Fruit fly (Drosophila melanogaster) whole organism, pupa: ENCODE measurements around the gene CG44005.
A peak's percentile ranks its signal among the peaks of the same experiment; 100 is the strongest.

Experiments used
- CG10348 ChIP-seq: fragments of 200-800 bp; sonication (Bioruptor generic); IDR thresholded peaks from 2 replicates; pipeline ENCODE4 v1.3.6; 2022; ENCODE audit warnings: missing biosample characterization, missing genetic modification characterization
- CG12605 ChIP-seq: fragments of 200-800 bp; sonication (Bioruptor generic); IDR thresholded peaks from 2 replicates; pipeline ENCODE4 v1.3.6; 2022; ENCODE audit warnings: missing biosample characterization, missing genetic modification characterization
- CG13204 ChIP-seq: fragments of 200-800 bp; sonication (Bioruptor generic); optimal IDR thresholded peaks from 2 replicates; lab custom pipeline; 2018; ENCODE audit warnings: missing biosample characterization, mild to moderate bottlenecking, missing genetic modification characterization, moderate library complexity
- CG17806 ChIP-seq: fragments of 200-800 bp; sonication (Bioruptor generic); optimal IDR thresholded peaks from 2 replicates; lab custom pipeline; 2018; ENCODE audit warnings: missing biosample characterization, mild to moderate bottlenecking, missing genetic modification characterization, moderate library complexity
- CG32121 ChIP-seq: fragments of 200-800 bp; sonication (Bioruptor generic); IDR thresholded peaks from 2 replicates; pipeline ENCODE4 v1.3.6; 2022; ENCODE audit warnings: missing biosample characterization, missing genetic modification characterization
- CG34367 ChIP-seq: fragments of 200-800 bp; sonication (Bioruptor generic); optimal IDR thresholded peaks from 2 replicates; lab custom pipeline; 2018; ENCODE audit warnings: missing biosample characterization, mild to moderate bottlenecking, missing genetic modification characterization
- CG4496 ChIP-seq: fragments of 200-800 bp; sonication (Bioruptor generic); IDR thresholded peaks from 3 replicates; pipeline ENCODE4 v1.3.6; 2022; ENCODE audit warnings: missing biosample characterization, missing genetic modification characterization
- CG8159 ChIP-seq: fragments of 200-800 bp; sonication (Bioruptor generic); optimal IDR thresholded peaks from 3 replicates; lab custom pipeline; 2018; ENCODE audit warnings: missing biosample characterization, mild to moderate bottlenecking, missing genetic modification characterization, moderate library complexity
- CG8301 ChIP-seq: fragments of 200-800 bp; sonication (Bioruptor generic); optimal IDR thresholded peaks from 2 replicates; lab custom pipeline; 2018; ENCODE audit warnings: missing biosample characterization, mild to moderate bottlenecking, missing genetic modification characterization
- EcR ChIP-seq: fragments of 200-800 bp; sonication (Bioruptor generic); optimal IDR thresholded peaks from 3 replicates; lab custom pipeline; 2019; ENCODE audit warnings: missing biosample characterization, missing genetic modification characterization, mild to moderate bottlenecking, moderate library complexity, missing genetic modification reagents
- Pif1A ChIP-seq: fragments of 200-800 bp; sonication (Bioruptor generic); optimal IDR thresholded peaks from 3 replicates; lab custom pipeline; 2016; ENCODE audit warnings: missing biosample characterization, missing genetic modification characterization
- Pif1B ChIP-seq: fragments of 200-800 bp; sonication (Bioruptor generic); optimal IDR thresholded peaks from 3 replicates; lab custom pipeline; 2016; ENCODE audit warnings: missing biosample characterization, missing genetic modification characterization
- Snoo ChIP-seq: fragments of 200-800 bp; sonication (Bioruptor generic); optimal IDR thresholded peaks from 3 replicates; lab custom pipeline; 2017; ENCODE audit warnings: missing biosample characterization, mild to moderate bottlenecking, missing genetic modification characterization, inconsistent platforms
- rn ChIP-seq: fragments of 200-800 bp; sonication (Bioruptor generic); IDR thresholded peaks from 2 replicates; pipeline ENCODE4 v1.3.6; 2022; ENCODE audit warnings: missing biosample characterization, missing genetic modification characterization

- no peak for TF ChIP-seq CG10348 (GFP tag; lab: Robert Waterston, UW)
- TF ChIP-seq CG32121 (GFP tag; lab: Robert Waterston, UW), result peak; percentile 24; the same call in 1 of the 2 replicates
- TF ChIP-seq EcR (GFP tag; lab: Kevin White, UChicago), result no peak
- no peak for TF ChIP-seq CG8159 (tag; lab: Kevin White, UChicago)
- no peak for TF ChIP-seq CG13204 (GFP tag; lab: Kevin White, UChicago)
- TF ChIP-seq Pif1B (GFP tag; lab: Kevin White, UChicago), result no peak
- no peak for TF ChIP-seq CG34367 (tag; lab: Kevin White, UChicago)
- no peak for TF ChIP-seq CG17806 (tag; lab: Kevin White, UChicago)
- TF ChIP-seq CG8301 (tag; lab: Kevin White, UChicago), result peak; percentile 10
- no peak for TF ChIP-seq Pif1A (GFP tag; lab: Kevin White, UChicago)
- no peak for TF ChIP-seq CG4496
- TF ChIP-seq rn (GFP tag; lab: Robert Waterston, UW), result no peak
- TF ChIP-seq CG12605 (GFP tag; lab: Robert Waterston, UW), result no peak
- TF ChIP-seq Snoo (tag; lab: Kevin White, UChicago), result no peak
These were observed 22.0 kb upstream of the CG44005 start for dm6 chr3L:18093875-18094274.
